Fruit fly (Drosophila melanogaster): ENCODE measurements around the gene CG8750.

CG8750 gene

dm6 chr3L:13859688-13860373, 17.0 kb upstream of the CG8750 start (continued):
- TF ChIP-seq zfh1 (GFP tag; IDR thresholded peaks at IDR 0.05) (no peak), stwl (tag; optimal IDR thresholded peaks at IDR 0.05) (peak; percentile 28), CG6689 (GFP tag; IDR thresholded peaks at IDR 0.05) (no peak), oc (tag; optimal IDR thresholded peaks at IDR 0.05) (no peak), CG14860 (GFP tag; IDR thresholded peaks at IDR 0.05; ENCODE audit: partially characterized antibody) (0 out of 3 replicates have a peak, but pooled peaks have one; percentile 37), CG2199 (GFP tag; IDR thresholded peaks at IDR 0.05) (peak; percentile 68; the same call in 1 of the 3 replicates), sens (GFP tag) (peak; percentile 74), knrl (GFP tag; IDR thresholded peaks at IDR 0.05; ENCODE audit: partially characterized antibody) (peak; percentile 54; the same call in 2 of the 3 replicates), Ets65A (GFP tag) (peak; percentile 89), CG11560 (tag; IDR thresholded peaks at IDR 0.05) (peak; percentile 47; the same call in 1 of the 3 replicates), sqz (GFP tag; optimal IDR thresholded peaks at IDR 0.05) (no peak), vnd (GFP tag; IDR thresholded peaks at IDR 0.05; ENCODE audit: partially characterized antibody) (0 out of 3 replicates have a peak, but pooled peaks have one; percentile 40)

- TF ChIP-seq tup (GFP tag; optimal IDR thresholded peaks at IDR 0.05) (no peak), CG14860 (GFP tag; IDR thresholded peaks at IDR 0.05; ENCODE audit: partially characterized antibody) (0 out of 3 replicates have a peak, but pooled peaks have one; percentile 6), CG4328 (GFP tag; optimal IDR thresholded peaks at IDR 0.05) (no peak), CG3065 (GFP tag; optimal IDR thresholded peaks at IDR 0.05) (no peak), emc (GFP tag; optimal IDR thresholded peaks at IDR 0.05) (no peak)
Measured at dm6 chr3L:13845754-13846153, 2.9 kb upstream of the CG8750 start, which contains the start of gene Hml. Gene Hml (plus strand): TSS chr3L:13846054.

dm6 chr3L:13845292-13845691, 2.5 kb upstream of the CG8750 start:
- no peak for TF ChIP-seq Jarid2 (GFP tag; optimal IDR thresholded peaks at IDR 0.05)
- TF ChIP-seq CG9437 (GFP tag; optimal IDR thresholded peaks at IDR 0.05): no peak
- TF ChIP-seq H2.0 (GFP tag; IDR thresholded peaks at IDR 0.05): peak; percentile 43; the same call in 1 of the 2 replicates
- TF ChIP-seq Optix (GFP tag; IDR thresholded peaks at IDR 0.05): no peak
- TF ChIP-seq salm (tag; optimal IDR thresholded peaks at IDR 0.05): no peak
- TF ChIP-seq CG11456 (GFP tag; IDR thresholded peaks at IDR 0.05): peak; percentile 87
- no peak for TF ChIP-seq CG13624 (GFP tag; optimal IDR thresholded peaks at IDR 0.05)
- TF ChIP-seq CG17912 (GFP tag; optimal IDR thresholded peaks at IDR 0.05): no peak
- no peak for TF ChIP-seq Med (GFP tag)
- no peak for TF ChIP-seq CG2678 (tag; optimal IDR thresholded peaks at IDR 0.05)
- TF ChIP-seq mam (GFP tag; optimal IDR thresholded peaks at IDR 0.05): peak; percentile 12
- TF ChIP-seq CG8281 (tag; optimal IDR thresholded peaks at IDR 0.05): no peak
- TF ChIP-seq klu (GFP tag; IDR thresholded peaks at IDR 0.05): 0 out of 2 replicates have a peak, but pooled peaks have one; percentile 32
- TF ChIP-seq CG5180 (GFP tag; optimal IDR thresholded peaks at IDR 0.05): no peak
- TF ChIP-seq MBD-R2 (GFP tag; IDR thresholded peaks at IDR 0.05): no peak
- TF ChIP-seq lov (optimal IDR thresholded peaks at IDR 0.05): no peak
- TF ChIP-seq lov (GFP tag; IDR thresholded peaks at IDR 0.05): peak; percentile 37; the same call in 1 of the 3 replicates
- no peak for TF ChIP-seq Stat92E (GFP tag; optimal IDR thresholded peaks at IDR 0.05)
- TF ChIP-seq bab2 (GFP tag; optimal IDR thresholded peaks at IDR 0.05): peak; percentile 17
- peak; percentile 36 for TF ChIP-seq CG5245 (GFP tag; optimal IDR thresholded peaks at IDR 0.05)
- TF ChIP-seq CG10654 (GFP tag; optimal IDR thresholded peaks at IDR 0.05): no peak
- no peak for TF ChIP-seq h (optimal IDR thresholded peaks at IDR 0.05)
- TF ChIP-seq zfh2 (GFP tag; optimal IDR thresholded peaks at IDR 0.05): no peak
- no peak for TF ChIP-seq Meics (GFP tag; optimal IDR thresholded peaks at IDR 0.05)
- TF ChIP-seq CG16813 (GFP tag; IDR thresholded peaks at IDR 0.05; ENCODE audit: partially characterized antibody): peak; percentile 52; the same call in 2 of the 3 replicates
- peak; percentile 12 for TF ChIP-seq slou (GFP tag; optimal IDR thresholded peaks at IDR 0.05)
- no peak for TF ChIP-seq CG2712 (tag; optimal IDR thresholded peaks at IDR 0.05)
- no peak for TF ChIP-seq CG12391 (tag; optimal IDR thresholded peaks at IDR 0.05)
- no peak for TF ChIP-seq CG10565 (GFP tag; optimal IDR thresholded peaks at IDR 0.05)
- no peak for TF ChIP-seq CG12104 (GFP tag; optimal IDR thresholded peaks at IDR 0.05)
- no peak for TF ChIP-seq tin (GFP tag; optimal IDR thresholded peaks at IDR 0.05)

Measured in whole organism, embryonic.